Fruit fly (Drosophila melanogaster) whole organism, adult: ENCODE measurements around the gene CG5114.

Experiments
- CG11617 ChIP-seq: fragments of 200-800 bp; sonication (Bioruptor generic); optimal IDR thresholded peaks from 2 replicates; lab custom pipeline; 2017; ENCODE audit warnings: mild to moderate bottlenecking, missing biosample characterization, missing genetic modification reagents, missing genetic modification characterization
- CG12768 ChIP-seq: fragments of 200-800 bp; sonication (Bioruptor generic); optimal IDR thresholded peaks from 2 replicates; lab custom pipeline; 2017; ENCODE audit warnings: missing biosample characterization, missing genetic modification characterization, mild to moderate bottlenecking, moderate library complexity, missing genetic modification reagents
- CG14711 ChIP-seq: fragments of 200-800 bp; sonication (Bioruptor generic); optimal IDR thresholded peaks from 2 replicates; lab custom pipeline; 2018; ENCODE audit warnings: missing biosample characterization, mild to moderate bottlenecking, missing genetic modification characterization, moderate library complexity
- CG1620 ChIP-seq: fragments of 200-800 bp; sonication (Bioruptor generic); optimal IDR thresholded peaks from 2 replicates; lab custom pipeline; 2016; ENCODE audit warnings: missing biosample characterization, missing genetic modification characterization
- CG33017 ChIP-seq: fragments of 200-800 bp; sonication (Bioruptor generic); optimal IDR thresholded peaks from 2 replicates; lab custom pipeline; 2018; ENCODE audit warnings: missing biosample characterization, mild to moderate bottlenecking, missing genetic modification characterization, moderate library complexity
- CG5204 ChIP-seq: fragments of 200-800 bp; sonication (Bioruptor generic); optimal IDR thresholded peaks from 2 replicates; lab custom pipeline; 2016; ENCODE audit warnings: missing biosample characterization, missing genetic modification characterization
- CG7045 ChIP-seq: fragments of 200-800 bp; sonication (Bioruptor generic); optimal IDR thresholded peaks from 2 replicates; lab custom pipeline; 2017; ENCODE audit warnings: missing biosample characterization, mild to moderate bottlenecking, missing genetic modification characterization
- CG7101 ChIP-seq: fragments of 200-800 bp; sonication (Bioruptor generic); optimal IDR thresholded peaks from 2 replicates; lab custom pipeline; 2018; ENCODE audit warnings: missing biosample characterization, mild to moderate bottlenecking, missing genetic modification characterization, moderate library complexity
- Clk ChIP-seq: fragments of 200-800 bp; sonication (Bioruptor generic); optimal IDR thresholded peaks from 2 replicates; lab custom pipeline; 2017; ENCODE audit warnings: missing biosample characterization, missing genetic modification characterization
- Crg-1 ChIP-seq: fragments of 200-800 bp; sonication (Bioruptor generic); optimal IDR thresholded peaks from 2 replicates; lab custom pipeline; 2016; ENCODE audit warnings: missing biosample characterization, missing genetic modification characterization
- Hr96 ChIP-seq: fragments of 200-800 bp; sonication (Bioruptor generic); optimal IDR thresholded peaks from 2 replicates; lab custom pipeline; 2016; ENCODE audit warnings: missing biosample characterization, missing genetic modification characterization
- Mnt ChIP-seq: fragments of 200-800 bp; sonication (Bioruptor generic); optimal IDR thresholded peaks from 2 replicates; lab custom pipeline; 2016; ENCODE audit warnings: missing biosample characterization, mild to moderate bottlenecking, missing genetic modification characterization
- bab1 ChIP-seq: fragments of 200-800 bp; sonication (Bioruptor generic); optimal IDR thresholded peaks from 3 replicates; lab custom pipeline; 2019; ENCODE audit warnings: missing biosample characterization, mild to moderate bottlenecking, missing genetic modification characterization, moderate library complexity
- cic ChIP-seq: fragments of 200-800 bp; sonication (Bioruptor generic); optimal IDR thresholded peaks from 2 replicates; lab custom pipeline; 2017; ENCODE audit warnings: missing biosample characterization, mild to moderate bottlenecking, missing genetic modification characterization, moderate library complexity
- cnc ChIP-seq, 2 experiments: fragments of >200 bp; optimal IDR thresholded peaks; 2 replicates each; lab custom pipeline; 2017
- kay ChIP-seq: fragments of 200-800 bp; sonication (Bioruptor generic); peaks from one replicate; lab custom pipeline; 2016; ENCODE audit warnings: missing biosample characterization, missing genetic modification characterization, borderline replicate concordance
- ovo ChIP-seq: fragments of 200-800 bp; sonication (Bioruptor generic); optimal IDR thresholded peaks from 2 replicates; lab custom pipeline; 2016; ENCODE audit warnings: missing biosample characterization, missing genetic modification characterization
- pad ChIP-seq: fragments of 200-800 bp; sonication (Bioruptor generic); optimal IDR thresholded peaks from 3 replicates; lab custom pipeline; 2017; ENCODE audit warnings: missing biosample characterization, missing genetic modification characterization, mild to moderate bottlenecking, moderate library complexity, missing genetic modification reagents
- tj ChIP-seq: fragments of 200-800 bp; sonication (Bioruptor generic); optimal IDR thresholded peaks from 3 replicates; lab custom pipeline; 2017; ENCODE audit warnings: missing biosample characterization, mild to moderate bottlenecking, missing genetic modification characterization, moderate library complexity
- toe ChIP-seq: fragments of 200-800 bp; sonication (Bioruptor generic); optimal IDR thresholded peaks from 2 replicates; lab custom pipeline; 2016; ENCODE audit warnings: missing biosample characterization, missing genetic modification characterization

CG5114 gene

DNA sequence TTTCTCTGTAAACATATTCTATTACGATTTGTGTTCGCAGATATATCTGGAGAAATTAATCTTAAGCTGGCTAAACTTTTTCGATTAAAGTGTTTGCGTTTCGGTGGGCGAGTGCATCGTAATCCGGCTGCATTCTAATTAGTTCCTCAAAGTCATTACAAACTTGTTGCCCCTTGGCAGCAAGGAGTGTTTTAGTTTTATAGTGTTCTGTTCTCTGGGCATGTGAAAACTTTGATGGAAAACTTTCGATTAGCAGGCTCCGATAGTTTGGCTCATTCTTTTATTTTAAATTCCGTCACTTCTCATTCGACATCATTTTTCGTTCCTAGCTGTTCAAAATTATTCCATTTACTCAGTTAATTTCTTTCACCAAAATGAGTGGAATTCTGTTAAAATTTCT is 40.6 kb downstream of the CG5114 start, which contains the start of gene CG32148:
CG32148 (plus strand) TSS at position 301 of the 400 bp plus-strand sequence.
- TF ChIP-seq CG12768 (GFP tag; lab: Kevin White, UChicago) (no peak), cnc (optimal IDR thresholded peaks at IDR 0.05; lab: Kevin White, UChicago) (no peak), Mnt (no peak), ovo (GFP tag; lab: Kevin White, UChicago) (no peak), CG33017 (tag; lab: Kevin White, UChicago) (no peak), CG1620 (GFP tag; lab: Kevin White, UChicago) (no peak), Crg-1 (GFP tag; lab: Kevin White, UChicago) (no peak), kay (GFP tag; lab: Kevin White, UChicago) (no peak), CG7101 (tag; lab: Kevin White, UChicago) (no peak), Hr96 (no peak), CG5204 (GFP tag; lab: Kevin White, UChicago) (no peak), tj (GFP tag; lab: Kevin White, UChicago) (no peak), bab1 (GFP tag; lab: Kevin White, UChicago) (no peak), Clk (GFP tag; lab: Kevin White, UChicago) (no peak), toe (GFP tag; lab: Kevin White, UChicago) (no peak), CG11617 (GFP tag; lab: Kevin White, UChicago) (no peak), CG7045 (GFP tag; lab: Kevin White, UChicago) (no peak), pad (GFP tag; lab: Kevin White, UChicago) (no peak)

DNA sequence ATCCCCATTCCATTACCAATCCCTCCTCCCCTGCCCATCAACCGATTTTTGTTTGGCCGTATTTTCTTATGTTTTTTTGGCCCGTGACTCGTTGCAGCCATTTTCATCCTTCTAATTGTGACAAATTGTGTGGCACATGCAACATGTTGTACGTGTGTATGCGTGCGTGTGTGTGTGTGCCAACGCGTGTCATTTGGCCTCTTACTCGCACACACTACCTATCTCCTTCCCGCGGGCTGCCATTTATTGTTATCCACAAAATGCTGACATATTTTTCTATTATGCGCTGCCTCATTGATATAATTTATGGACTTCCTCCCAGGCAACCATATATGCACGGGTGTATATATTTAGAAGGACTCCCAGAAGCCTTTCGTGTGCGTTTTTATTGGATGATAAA is 49.1 kb downstream of the CG5114 start:
- TF ChIP-seq Hr96, result no peak
- no peak for TF ChIP-seq bab1 (GFP tag; lab: Kevin White, UChicago)
- no peak for TF ChIP-seq Clk (GFP tag; lab: Kevin White, UChicago)
- TF ChIP-seq CG7101 (tag; lab: Kevin White, UChicago), result no peak
- no peak for TF ChIP-seq cic (GFP tag; lab: Kevin White, UChicago)
- TF ChIP-seq toe (GFP tag; lab: Kevin White, UChicago), result no peak
- no peak for TF ChIP-seq CG14711 (tag; lab: Kevin White, UChicago)
